Worm (Caenorhabditis elegans): ENCODE results near the gene F35E12.9.

DNA sequence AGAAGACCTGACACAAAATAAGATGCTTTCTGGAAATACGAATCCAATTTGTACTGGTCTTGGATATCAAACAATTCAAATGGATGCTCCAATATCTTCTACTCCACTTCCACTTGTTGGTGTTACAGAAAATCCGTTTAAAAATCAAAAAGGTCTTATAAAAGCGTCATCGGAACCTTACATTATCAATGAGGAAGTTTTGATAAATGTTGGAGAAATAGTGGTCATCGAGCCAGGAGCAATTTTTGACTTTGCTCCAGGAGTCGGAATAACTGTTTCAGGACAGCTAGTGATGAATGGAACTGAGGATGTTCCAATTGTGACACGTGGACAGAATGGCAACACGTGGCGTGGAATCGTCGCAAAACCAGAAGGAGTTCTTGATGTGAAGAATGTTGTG is 50.8 kb downstream of the F35E12.9 start:
- no peak for TF ChIP-seq ama-1 (optimal IDR thresholded peaks at IDR 0.05)
- no peak for TF ChIP-seq unc-62 (GFP tag; optimal IDR thresholded peaks at IDR 0.05)
- TF ChIP-seq egl-27 (tag; optimal IDR thresholded peaks at IDR 0.05) = no peak
- no peak for TF ChIP-seq skn-1 (tag; optimal IDR thresholded peaks at IDR 0.05)
- no peak for TF ChIP-seq nhr-237 (tag; optimal IDR thresholded peaks at IDR 0.05)
- no peak for TF ChIP-seq daf-12 (tag; optimal IDR thresholded peaks at IDR 0.05)
- TF ChIP-seq ztf-4 (tag; optimal IDR thresholded peaks at IDR 0.05) = no peak
- no peak for TF ChIP-seq elt-3 (tag; optimal IDR thresholded peaks at IDR 0.05)
- no peak for TF ChIP-seq snpc-4 (tag; optimal IDR thresholded peaks at IDR 0.05)
- TF ChIP-seq nfya-1 (tag; optimal IDR thresholded peaks at IDR 0.05; ENCODE audit: insufficient read depth) = no peak
